Worm (Caenorhabditis elegans) whole organism, late embryonic: ENCODE measurements around the gene Y17G7B.21.

Source experiments
- K02D7.2 ChIP-seq: sonication (generic microtip); optimal IDR thresholded peaks from 2 replicates; lab custom pipeline; 2017; ENCODE audit warnings: mild to moderate bottlenecking, missing genetic modification characterization, missing compliant biosample characterization
- K09A11.1 ChIP-seq: sonication (generic microtip); optimal IDR thresholded peaks from 2 replicates; lab custom pipeline; 2017; ENCODE audit warnings: antibody characterized with exemption, mild to moderate bottlenecking, missing genetic modification characterization, missing compliant biosample characterization; ENCODE audit not compliant: insufficient read depth
- ama-1 ChIP-seq: fragments of 150-350 bp; optimal IDR thresholded peaks from 2 replicates; lab custom pipeline; 2014
- eyg-1 ChIP-seq: sonication (generic microtip); optimal IDR thresholded peaks from 2 replicates; lab custom pipeline; 2016; ENCODE audit warnings: missing genotype, missing genetic modification characterization, missing compliant biosample characterization
- hlh-13 ChIP-seq: fragments of 200-800 bp; sonication (Bioruptor generic); optimal IDR thresholded peaks from 2 replicates; lab custom pipeline; 2018; ENCODE audit warnings: mild to moderate bottlenecking, missing genetic modification characterization, missing compliant biosample characterization
- hlh-30 ChIP-seq: sonication (generic microtip); optimal IDR thresholded peaks from 2 replicates; lab custom pipeline; 2017; ENCODE audit warnings: antibody characterized with exemption, missing genetic modification characterization, missing compliant biosample characterization; ENCODE audit not compliant: insufficient read depth
- hlh-6 ChIP-seq: sonication (generic microtip); optimal IDR thresholded peaks from 2 replicates; lab custom pipeline; 2016; ENCODE audit warnings: missing genotype, missing genetic modification characterization, missing compliant biosample characterization
- nhr-232 ChIP-seq: sonication (generic microtip); optimal IDR thresholded peaks from 2 replicates; lab custom pipeline; 2016; ENCODE audit warnings: missing genetic modification characterization, missing compliant biosample characterization
- pag-3 ChIP-seq: sonication (generic microtip); optimal IDR thresholded peaks from 2 replicates; lab custom pipeline; 2016; ENCODE audit warnings: missing compliant biosample characterization, missing genetic modification characterization, borderline replicate concordance
- pha-2 ChIP-seq: sonication (generic microtip); optimal IDR thresholded peaks from 2 replicates; lab custom pipeline; 2017; ENCODE audit warnings: mild to moderate bottlenecking, missing genetic modification characterization, missing compliant biosample characterization
- syd-9 ChIP-seq: sonication (generic microtip); optimal IDR thresholded peaks from 2 replicates; lab custom pipeline; 2016; ENCODE audit warnings: mild to moderate bottlenecking, missing genetic modification characterization, moderate library complexity, missing compliant biosample characterization
- zip-5 ChIP-seq: sonication (generic microtip); optimal IDR thresholded peaks from 2 replicates; lab custom pipeline; 2016; ENCODE audit warnings: missing genetic modification characterization, missing compliant biosample characterization

DNA sequence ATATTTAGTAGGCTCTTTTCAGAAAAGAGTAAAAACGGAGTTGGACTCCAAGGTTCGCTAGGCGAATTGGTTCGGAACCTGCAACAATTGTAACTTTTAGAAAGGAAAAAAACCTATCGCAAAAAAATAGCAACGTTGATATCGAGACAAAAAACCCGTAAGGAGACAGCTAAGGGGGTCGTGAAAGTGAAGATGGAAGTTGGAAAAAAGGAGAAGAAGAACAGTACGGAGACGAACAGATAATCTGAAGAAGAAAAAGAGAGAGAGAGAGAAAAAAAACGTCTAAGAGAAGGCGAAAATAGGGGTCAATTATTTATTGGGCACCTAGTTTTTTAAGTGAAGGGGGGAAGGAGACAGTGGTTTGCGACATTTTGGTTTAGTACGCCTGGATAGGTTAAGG, 42.2 kb downstream of the Y17G7B.21 start, which contains the start of gene lin-29:
- TF ChIP-seq hlh-6 (tag; lab: Kevin White, UChicago) (no peak), pag-3 (tag; lab: Kevin White, UChicago) (no peak), K09A11.1 (no peak), zip-5 (tag; lab: Kevin White, UChicago) (no peak), nhr-232 (no peak), ama-1 (lab: Kevin White, UChicago) (no peak), syd-9 (tag; lab: Kevin White, UChicago) (no peak), K02D7.2 (tag; lab: Kevin White, UChicago) (no peak), hlh-13 (GFP tag; lab: Kevin White, UChicago) (no peak), pha-2 (tag; lab: Kevin White, UChicago) (no peak), eyg-1 (tag; lab: Kevin White, UChicago) (no peak), hlh-30 (no peak)
